Worm (Caenorhabditis elegans) whole organism, L2 larva: Measurements from ENCODE around the gene T06C10.3.

Experiments used
- C34F6.9 ChIP-seq: fragments of 150-350 bp; optimal IDR thresholded peaks from 2 replicates; lab custom pipeline; 2014; ENCODE audit warnings: missing biosample characterization, missing genetic modification characterization
- F13H6.1 ChIP-seq: sonication (generic microtip); optimal IDR thresholded peaks from 2 replicates; lab custom pipeline; 2016; ENCODE audit warnings: missing genetic modification characterization, missing compliant biosample characterization
- R02D3.7 ChIP-seq: fragments of 150-350 bp; optimal IDR thresholded peaks from 2 replicates; lab custom pipeline; 2014; ENCODE audit warnings: missing biosample characterization, missing genetic modification characterization
- ZK546.5 ChIP-seq: sonication (generic microtip); optimal IDR thresholded peaks from 2 replicates; lab custom pipeline; 2017; ENCODE audit warnings: missing biosample characterization, missing genetic modification characterization
- alr-1 ChIP-seq: fragments of 150-350 bp; optimal IDR thresholded peaks from 2 replicates; lab custom pipeline; 2014; ENCODE audit warnings: missing biosample characterization, missing genetic modification characterization
- ama-1 ChIP-seq: fragments of 150-350 bp; optimal IDR thresholded peaks from 2 replicates; lab custom pipeline; 2018; ENCODE audit warnings: inconsistent platforms
- blmp-1 ChIP-seq: sonication (generic microtip); optimal IDR thresholded peaks from 2 replicates; lab custom pipeline; 2017; ENCODE audit warnings: missing genetic modification characterization, mild to moderate bottlenecking, missing compliant biosample characterization, antibody characterized with exemption, moderate library complexity; ENCODE audit not compliant: insufficient read depth
- crh-2 ChIP-seq: sonication (generic microtip); optimal IDR thresholded peaks from 2 replicates; lab custom pipeline; 2017; ENCODE audit warnings: missing biosample characterization, missing genetic modification characterization
- elt-1 ChIP-seq: fragments of 150-350 bp; optimal IDR thresholded peaks from 2 replicates; lab custom pipeline; 2014; ENCODE audit warnings: missing biosample characterization, missing genetic modification characterization
- elt-3 ChIP-seq: sonication (generic microtip); optimal IDR thresholded peaks from 2 replicates; lab custom pipeline; 2017; ENCODE audit warnings: missing biosample characterization, missing genetic modification characterization
- fos-1 ChIP-seq: fragments of 150-350 bp; optimal IDR thresholded peaks from 2 replicates; lab custom pipeline; 2014; ENCODE audit warnings: missing biosample characterization, missing genetic modification characterization
- gmeb-1 ChIP-seq: fragments of 150-350 bp; optimal IDR thresholded peaks from 2 replicates; lab custom pipeline; 2014; ENCODE audit warnings: missing biosample characterization, missing genetic modification characterization
- lin-11 ChIP-seq: fragments of 150-350 bp; sonication (generic microtip); optimal IDR thresholded peaks from 2 replicates; lab custom pipeline; 2014; ENCODE audit warnings: missing biosample characterization, missing genetic modification characterization, inconsistent platforms, mixed read lengths
- lsy-2 ChIP-seq, 2 experiments: fragments of 150-350 bp in 1 of 2; sonication (generic microtip) in 1 of 2; optimal IDR thresholded peaks; 2 replicates each; lab custom pipeline; 2014 to 2017; ENCODE audit warnings: missing biosample characterization in 2 of 2, missing genetic modification characterization in 2 of 2
- mab-5 ChIP-seq: fragments of 150-350 bp; optimal IDR thresholded peaks from 2 replicates; lab custom pipeline; 2014; ENCODE audit warnings: missing biosample characterization, missing genetic modification characterization
- mdl-1 ChIP-seq, 2 experiments: fragments of 150-350 bp in 1 of 2; sonication (generic microtip) in 1 of 2; optimal IDR thresholded peaks; 2 replicates each; lab custom pipeline; 2017; ENCODE audit warnings: missing biosample characterization in 2 of 2, missing genetic modification characterization in 2 of 2
- nhr-10 ChIP-seq: sonication (generic microtip); optimal IDR thresholded peaks from 2 replicates; lab custom pipeline; 2017; ENCODE audit warnings: missing biosample characterization, missing genetic modification characterization
- nhr-12 ChIP-seq: fragments of 150-350 bp; optimal IDR thresholded peaks from 2 replicates; lab custom pipeline; 2014; ENCODE audit warnings: missing biosample characterization, missing genetic modification characterization
- nhr-129 ChIP-seq: fragments of 150-350 bp; optimal IDR thresholded peaks from 2 replicates; lab custom pipeline; 2014; ENCODE audit warnings: missing biosample characterization, missing genetic modification characterization
- nhr-21 ChIP-seq: fragments of 150-350 bp; optimal IDR thresholded peaks from 2 replicates; lab custom pipeline; 2014; ENCODE audit warnings: missing biosample characterization, missing genetic modification characterization
- nhr-23 ChIP-seq: fragments of 150-350 bp; optimal IDR thresholded peaks from 2 replicates; lab custom pipeline; 2014; ENCODE audit warnings: missing biosample characterization, missing genetic modification reagents, missing genetic modification characterization
- nhr-25 ChIP-seq: fragments of 150-350 bp; sonication (generic microtip); optimal IDR thresholded peaks from 3 replicates; lab custom pipeline; 2014; ENCODE audit warnings: missing biosample characterization, missing genetic modification characterization
- nhr-6 ChIP-seq: fragments of 150-350 bp; optimal IDR thresholded peaks from 2 replicates; lab custom pipeline; 2014; ENCODE audit warnings: missing biosample characterization, missing genetic modification characterization
- nhr-77 ChIP-seq: fragments of 150-350 bp; optimal IDR thresholded peaks from 2 replicates; lab custom pipeline; 2014; ENCODE audit warnings: missing biosample characterization, missing genetic modification characterization
- sma-3 ChIP-seq: sonication (generic microtip); optimal IDR thresholded peaks from 2 replicates; lab custom pipeline; 2016; ENCODE audit warnings: missing genetic modification reagents, missing genetic modification characterization, missing compliant biosample characterization
- sma-9 ChIP-seq, 2 experiments: fragments of 150-350 bp in 1 of 2; sonication (generic microtip) in 1 of 2; optimal IDR thresholded peaks; 2 replicates each; lab custom pipeline; 2014 to 2016; ENCODE audit warnings: missing genetic modification characterization in 2 of 2, mild to moderate bottlenecking in 1 of 2, missing biosample characterization in 1 of 2, missing compliant biosample characterization in 1 of 2, missing genetic modification reagents in 1 of 2, moderate library complexity in 1 of 2
- snpc-4 ChIP-seq: fragments of 150-350 bp; optimal IDR thresholded peaks from 2 replicates; lab custom pipeline; 2014; ENCODE audit warnings: missing biosample characterization, missing genetic modification characterization
- unc-39 ChIP-seq: fragments of 150-350 bp; optimal IDR thresholded peaks from 2 replicates; lab custom pipeline; 2014; ENCODE audit warnings: missing biosample characterization, missing genetic modification characterization
- unc-55 ChIP-seq: fragments of 150-350 bp; sonication (generic microtip); optimal IDR thresholded peaks from 3 replicates; lab custom pipeline; 2014; ENCODE audit warnings: missing biosample characterization, missing genetic modification reagents, missing genetic modification characterization
- unc-62 ChIP-seq: fragments of 150-350 bp; optimal IDR thresholded peaks from 2 replicates; lab custom pipeline; 2014; ENCODE audit warnings: missing biosample characterization, missing genetic modification reagents, missing genetic modification characterization
- zag-1 ChIP-seq: fragments of 150-350 bp; optimal IDR thresholded peaks from 2 replicates; lab custom pipeline; 2014; ENCODE audit warnings: missing biosample characterization, missing genetic modification characterization
- ztf-1 ChIP-seq: fragments of 200-800 bp; sonication (Bioruptor generic); conservative IDR thresholded peaks from 2 replicates; pipeline ENCODE4 v1.3.6; 2022; ENCODE audit warnings: missing genetic modification characterization, missing compliant biosample characterization
- ztf-11 ChIP-seq: sonication (generic microtip); optimal IDR thresholded peaks from 2 replicates; lab custom pipeline; 2017; ENCODE audit warnings: missing biosample characterization, missing genetic modification characterization
- ztf-4 ChIP-seq: fragments of 150-350 bp; optimal IDR thresholded peaks from 2 replicates; lab custom pipeline; 2014; ENCODE audit warnings: missing biosample characterization, missing genetic modification characterization

Gene T06C10.3

ce11 chrIV:7836030-7836429 lies 34.5 kb upstream of the T06C10.3 start:
- TF ChIP-seq C34F6.9 (tag; lab: Kevin White, UChicago) (peak; percentile 8), snpc-4 (tag; lab: Kevin White, UChicago) (no peak), nhr-23 (tag; lab: Kevin White, UChicago) (no peak), nhr-6 (tag; lab: Kevin White, UChicago) (no peak), ZK546.5 (tag; lab: Kevin White, UChicago) (no peak), blmp-1 (tag; lab: Kevin White, UChicago) (peak; percentile 39), nhr-129 (peak; percentile 29), nhr-25 (peak; percentile 44), fos-1 (peak; percentile 6), sma-3 (GFP tag; lab: Kevin White, UChicago) (peak; percentile 19), ama-1 (lab: Kevin White, UChicago) (no peak), ztf-1 (GFP tag; lab: Robert Waterston, UW) (no peak), lsy-2 (tag; optimal IDR thresholded peaks at IDR 0.05; lab: Kevin White, UChicago) (peak in 1 of 2 experiments; percentile 38), mab-5 (no peak), lin-11 (tag; lab: Kevin White, UChicago) (no peak), nhr-21 (tag; lab: Kevin White, UChicago) (peak; percentile 4), elt-3 (no peak), alr-1 (tag; lab: Kevin White, UChicago) (no peak), F13H6.1 (tag; lab: Kevin White, UChicago) (no peak), nhr-12 (tag; lab: Kevin White, UChicago) (no peak), unc-39 (no peak), unc-55 (GFP tag; lab: Kevin White, UChicago) (no peak)

ce11 chrIV:7836491-7836890 lies 34.1 kb upstream of the T06C10.3 start:
- TF ChIP-seq blmp-1 (tag; lab: Kevin White, UChicago), result peak; percentile 72
- peak; percentile 28 for TF ChIP-seq nhr-25
- no peak for TF ChIP-seq unc-62 (GFP tag; lab: Kevin White, UChicago)

- TF ChIP-seq lin-11 (tag; lab: Kevin White, UChicago), result no peak
- TF ChIP-seq nhr-23 (tag; lab: Kevin White, UChicago), result no peak
- no peak for TF ChIP-seq unc-62 (GFP tag; lab: Kevin White, UChicago)
- TF ChIP-seq mdl-1 (tag; optimal IDR thresholded peaks at IDR 0.05; lab: Kevin White, UChicago), result no peak
- TF ChIP-seq fos-1, result no peak
- no peak for TF ChIP-seq ztf-4
- TF ChIP-seq ztf-1 (GFP tag; lab: Robert Waterston, UW), result no peak
- TF ChIP-seq nhr-10 (tag; lab: Kevin White, UChicago), result no peak
- TF ChIP-seq alr-1 (tag; lab: Kevin White, UChicago), result no peak
- no peak for TF ChIP-seq nhr-77 (tag; lab: Kevin White, UChicago)
- no peak for TF ChIP-seq zag-1 (tag; lab: Kevin White, UChicago)
- no peak for TF ChIP-seq ZK546.5 (tag; lab: Kevin White, UChicago)
- TF ChIP-seq ama-1 (lab: Kevin White, UChicago), result no peak
- TF ChIP-seq C34F6.9 (tag; lab: Kevin White, UChicago), result no peak
- TF ChIP-seq unc-39, result no peak
- TF ChIP-seq elt-1 (tag; lab: Kevin White, UChicago), result no peak
- no peak for TF ChIP-seq ztf-11 (tag; lab: Kevin White, UChicago)
- no peak for TF ChIP-seq F13H6.1 (tag; lab: Kevin White, UChicago)
- TF ChIP-seq, all 48 proteins: peak for 0
Observed at ce11 chrIV:7838426-7838825, 32.1 kb upstream of the T06C10.3 start, which contains the start of gene C06A6.7. Gene C06A6.7, minus strand, starts transcription at chrIV:7838526.

DNA sequence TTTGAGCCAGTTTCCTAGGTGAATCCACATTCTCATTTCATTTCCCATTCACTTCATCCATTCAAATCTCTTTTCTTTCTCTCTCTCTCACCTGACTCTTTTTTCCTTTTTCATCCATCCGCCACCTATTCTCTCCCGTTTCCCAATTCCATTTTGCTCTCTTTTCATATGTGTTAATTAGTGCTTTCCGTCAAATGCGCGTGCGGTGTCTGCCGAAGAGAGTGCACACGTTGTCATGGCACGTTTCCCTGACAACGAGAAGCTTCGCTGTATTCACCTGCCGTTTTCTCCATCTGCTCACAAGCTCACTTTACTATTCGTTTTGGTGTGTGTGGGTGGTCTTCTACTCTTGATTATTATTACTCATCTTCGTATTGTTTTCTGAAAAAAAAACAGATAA lies 30.6 kb upstream of the T06C10.3 start:
- peak; percentile 57 for TF ChIP-seq lin-11 (tag; lab: Kevin White, UChicago)
- TF ChIP-seq nhr-10 (tag; lab: Kevin White, UChicago), result no peak

- TF ChIP-seq R02D3.7 (tag; lab: Kevin White, UChicago) (no peak), sma-9 (GFP tag; optimal IDR thresholded peaks at IDR 0.05; lab: Kevin White, UChicago) (peak; percentile 25), sma-9 (tag; optimal IDR thresholded peaks at IDR 0.05; lab: Kevin White, UChicago) (no peak), gmeb-1 (tag; lab: Kevin White, UChicago) (no peak), zag-1 (tag; lab: Kevin White, UChicago) (no peak), crh-2 (tag; lab: Kevin White, UChicago) (peak; percentile 76), fos-1 (peak; percentile 77)
Observed at ce11 chrIV:7841218-7841617, 29.3 kb upstream of the T06C10.3 start.
